Worm (Caenorhabditis elegans): ENCODE results near the gene dnj-8.

The dnj-8 gene

DNA sequence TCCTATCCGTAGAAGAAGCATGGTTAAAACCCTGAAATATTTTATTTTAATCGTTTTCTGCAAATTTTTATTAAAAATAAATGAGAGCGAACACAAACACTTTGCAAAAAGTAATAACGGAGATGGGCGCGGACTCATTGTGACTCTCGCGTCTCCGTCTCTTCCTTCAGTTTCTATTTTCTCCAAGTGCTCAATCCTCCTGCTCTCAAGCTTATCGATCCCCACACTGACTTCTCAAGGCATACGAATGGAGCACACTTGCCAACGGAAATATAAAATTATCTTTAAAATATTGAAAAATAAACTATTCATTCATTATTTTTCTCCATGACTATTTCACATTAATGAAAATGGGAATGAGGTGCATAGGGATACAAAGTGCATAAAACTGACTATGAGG lies at the start of gene dnj-8:
dnj-8 (minus strand) TSS at position 31 of the 400 bp plus-strand sequence.
- TF ChIP-seq F16B12.6 (tag; optimal IDR thresholded peaks at IDR 0.05) = peak; percentile 4
- TF ChIP-seq ceh-88 (GFP tag; IDR thresholded peaks at IDR 0.05) = no peak
- TF ChIP-seq unc-30 (tag; optimal IDR thresholded peaks at IDR 0.05) = no peak
- TF ChIP-seq efl-1 (optimal IDR thresholded peaks at IDR 0.05) = peak; percentile 2 to 10
- TF ChIP-seq efl-1 (GFP tag; optimal IDR thresholded peaks at IDR 0.05 in 1 of 2) = peak in 1 of 2 experiments; percentile 12
- TF ChIP-seq fkh-8 (tag; optimal IDR thresholded peaks at IDR 0.05) = peak; percentile 1
- no peak for TF ChIP-seq nhr-237 (tag; optimal IDR thresholded peaks at IDR 0.05)
- peak in 1 of 3 experiments; percentile 21 for TF ChIP-seq dpl-1 (GFP tag; optimal IDR thresholded peaks at IDR 0.05)
- peak; percentile 2 for TF ChIP-seq lin-15B (tag; optimal IDR thresholded peaks at IDR 0.05)
- TF ChIP-seq unc-130 (tag; optimal IDR thresholded peaks at IDR 0.05) = no peak
- no peak for TF ChIP-seq swsn-7 (tag; optimal IDR thresholded peaks at IDR 0.05)
- TF ChIP-seq fkh-10 (GFP tag; optimal IDR thresholded peaks at IDR 0.05) = no peak
- peak in 1 of 3 experiments; percentile 11 for TF ChIP-seq ceh-82 (tag; optimal IDR thresholded peaks at IDR 0.05)
- TF ChIP-seq hpl-2 (GFP tag; optimal IDR thresholded peaks at IDR 0.05) = no peak
- peak; percentile 60 for TF ChIP-seq lin-14 (GFP tag; optimal IDR thresholded peaks at IDR 0.05)
- TF ChIP-seq lsy-2 (tag; optimal IDR thresholded peaks at IDR 0.05) = peak in 1 of 2 experiments; percentile 15

DNA sequence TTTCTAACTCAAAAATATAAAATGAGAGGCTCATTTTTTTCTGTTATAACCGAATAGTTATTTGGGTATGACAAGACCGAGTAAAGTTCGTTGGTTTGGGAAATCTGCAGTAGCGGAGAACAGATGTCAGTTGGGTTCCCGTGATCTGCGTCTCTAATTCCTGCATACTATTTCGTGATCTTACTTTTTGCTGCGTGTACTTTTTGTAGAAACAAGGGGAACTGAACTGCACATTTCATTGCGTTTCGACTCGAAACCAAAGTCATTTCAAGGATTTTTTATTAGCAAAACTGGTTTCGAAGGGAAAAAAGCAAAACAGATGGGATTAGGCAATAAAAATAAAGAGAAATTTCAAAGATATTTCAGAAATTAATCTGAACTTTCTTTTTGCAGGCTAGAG lies 49.0 kb upstream of the dnj-8 start:
- TF ChIP-seq mep-1 (tag; optimal IDR thresholded peaks at IDR 0.05) = no peak
- TF ChIP-seq aha-1 (tag; optimal IDR thresholded peaks at IDR 0.05) = no peak
- peak; percentile 63 for TF ChIP-seq dsc-1 (tag; optimal IDR thresholded peaks at IDR 0.05)
- no peak for TF ChIP-seq efl-1 (optimal IDR thresholded peaks at IDR 0.05)
- TF ChIP-seq efl-1 (GFP tag; optimal IDR thresholded peaks at IDR 0.05 in 1 of 2) = peak in 1 of 2 experiments; percentile 5

DNA sequence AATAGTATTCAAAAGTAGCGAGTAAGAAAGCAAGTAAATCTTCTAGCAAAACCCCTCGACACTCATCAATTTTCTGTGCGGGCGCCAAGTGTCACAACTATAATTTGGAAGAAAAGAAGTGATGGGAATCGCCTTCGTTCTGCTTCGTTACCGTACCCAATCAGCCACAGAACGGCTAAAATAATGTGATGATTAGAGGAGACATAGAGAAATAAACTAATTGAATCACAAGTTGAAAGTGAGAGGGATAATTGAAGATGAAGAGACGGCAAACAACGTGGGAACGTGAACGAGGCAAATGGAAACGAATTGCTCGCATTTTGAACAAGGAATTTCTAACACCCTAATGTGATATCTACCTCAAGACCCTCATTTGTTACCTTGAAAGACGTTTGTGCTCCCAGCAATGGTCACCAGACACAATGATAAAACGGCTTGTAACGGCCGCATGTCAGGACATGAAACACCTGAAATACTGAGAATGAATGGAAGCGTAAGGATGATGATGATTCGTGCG lies 44.8 kb upstream of the dnj-8 start, which contains the start of gene T19D12.6:
T19D12.6 (minus strand) TSS at position 467 of the 517 bp plus-strand sequence.
- TF ChIP-seq tbx-2 (tag; optimal IDR thresholded peaks at IDR 0.05) (no peak), C04F5.9 (tag; optimal IDR thresholded peaks at IDR 0.05) (no peak), pax-3 (tag; optimal IDR thresholded peaks at IDR 0.05) (no peak), blmp-1 (tag; optimal IDR thresholded peaks at IDR 0.05) (peak; percentile 11), ets-5 (GFP tag; IDR thresholded peaks at IDR 0.05) (no peak), lsy-2 (tag; optimal IDR thresholded peaks at IDR 0.05) (peak in 1 of 2 experiments; percentile 50), ceh-82 (tag; optimal IDR thresholded peaks at IDR 0.05) (no peak), efl-1 (optimal IDR thresholded peaks at IDR 0.05) (no peak), efl-1 (GFP tag; optimal IDR thresholded peaks at IDR 0.05 in 1 of 2) (peak in 1 of 2 experiments; percentile 82), fkh-8 (tag; optimal IDR thresholded peaks at IDR 0.05) (peak; percentile 60), hpl-2 (GFP tag; optimal IDR thresholded peaks at IDR 0.05) (no peak), lin-14 (GFP tag; optimal IDR thresholded peaks at IDR 0.05) (peak; percentile 57), isw-1 (GFP tag; IDR thresholded peaks at IDR 0.05) (no peak)

DNA sequence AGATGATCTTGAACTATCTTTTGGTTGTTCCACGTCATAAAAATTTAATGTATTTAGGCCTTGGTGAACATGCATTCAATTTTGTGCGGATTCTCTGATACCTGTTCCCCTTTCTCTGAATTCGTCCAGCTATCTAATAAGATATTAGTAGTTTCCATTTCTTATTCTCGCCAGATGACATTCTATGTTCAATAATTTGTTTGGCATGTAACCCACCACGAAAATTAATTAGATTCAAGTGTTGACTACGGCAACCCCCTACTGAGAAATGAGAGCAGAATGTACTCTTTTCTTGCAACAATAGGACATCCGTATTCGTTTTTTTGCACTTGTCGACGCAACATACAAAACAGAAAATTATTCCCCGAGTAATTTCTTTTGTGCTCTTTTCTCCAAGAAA lies 44.3 kb upstream of the dnj-8 start:
- TF ChIP-seq snu-23 (GFP tag; optimal IDR thresholded peaks at IDR 0.05) = no peak
- TF ChIP-seq fkh-10 (GFP tag; optimal IDR thresholded peaks at IDR 0.05) = peak; percentile 20
- peak; percentile 53 for TF ChIP-seq dsc-1 (tag; optimal IDR thresholded peaks at IDR 0.05)

DNA sequence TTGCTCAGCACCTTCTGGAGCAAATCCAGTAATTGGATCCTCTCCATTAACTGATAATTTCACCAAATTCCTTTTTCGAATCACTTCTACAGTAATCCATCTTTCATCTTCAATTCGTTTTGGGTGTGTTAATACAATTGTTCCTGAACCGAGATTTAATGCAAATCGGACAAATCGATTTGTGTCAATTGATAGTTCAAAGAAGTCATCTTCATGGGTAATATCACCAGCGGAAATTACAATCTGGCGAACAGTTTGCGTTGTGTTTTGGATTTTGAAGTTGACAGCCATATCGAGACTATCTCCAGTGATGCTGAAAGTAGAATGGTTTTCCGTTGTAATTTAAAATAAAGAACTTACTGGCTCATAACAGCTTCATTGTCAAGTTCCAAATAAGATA lies 40.0 kb upstream of the dnj-8 start:
- no peak for TF ChIP-seq C16A3.4 (tag; optimal IDR thresholded peaks at IDR 0.05)
- no peak for TF ChIP-seq sptf-1 (tag; optimal IDR thresholded peaks at IDR 0.05)
- TF ChIP-seq sup-37 (GFP tag; optimal IDR thresholded peaks at IDR 0.05) = no peak
- TF ChIP-seq egl-27 (tag; optimal IDR thresholded peaks at IDR 0.05) = no peak
- no peak for TF ChIP-seq ceh-63 (GFP tag; optimal IDR thresholded peaks at IDR 0.05)
- TF ChIP-seq nhr-47 (tag; optimal IDR thresholded peaks at IDR 0.05) = no peak
- TF ChIP-seq tlp-1 (tag; optimal IDR thresholded peaks at IDR 0.05) = no peak
- TF ChIP-seq irx-1 (tag; optimal IDR thresholded peaks at IDR 0.05) = no peak
- no peak for TF ChIP-seq blmp-1 (tag; optimal IDR thresholded peaks at IDR 0.05)
- no peak for TF ChIP-seq dsc-1 (tag; optimal IDR thresholded peaks at IDR 0.05)
